Worm (Caenorhabditis elegans) whole organism, L4 larva: ENCODE measurements around the gene F40A3.7.

ENCODE experiments used
- aly-2 ChIP-seq: sonication (generic microtip); optimal IDR thresholded peaks from 2 replicates; lab custom pipeline; 2018; ENCODE audit warnings: missing biosample characterization, missing genetic modification characterization
- mdl-1 ChIP-seq, 2 experiments: fragments of 150-350 bp in 1 of 2; sonication (generic microtip) in 1 of 2; optimal IDR thresholded peaks; 2 replicates each; lab custom pipeline; 2014 to 2017; ENCODE audit warnings: missing biosample characterization in 2 of 2, missing genetic modification characterization in 2 of 2
- nhr-237 ChIP-seq: sonication (generic microtip); optimal IDR thresholded peaks from 2 replicates; lab custom pipeline; 2017; ENCODE audit warnings: missing biosample characterization, missing genetic modification characterization
- skn-1 ChIP-seq: fragments of 150-350 bp; optimal IDR thresholded peaks from 2 replicates; lab custom pipeline; 2014; ENCODE audit warnings: missing biosample characterization, missing genetic modification characterization

- no peak for TF ChIP-seq nhr-237 (tag; lab: Kevin White, UChicago)
- TF ChIP-seq aly-2 (tag; lab: Kevin White, UChicago), result no peak
- TF ChIP-seq mdl-1 (tag; optimal IDR thresholded peaks at IDR 0.05; lab: Kevin White, UChicago), result no peak
- no peak for TF ChIP-seq skn-1
Measured at ce11 chrV:7940299-7940698, 40.6 kb upstream of the F40A3.7 start, which contains the start of gene srt-53.
